Fruit fly (Drosophila melanogaster) whole organism, larva: Measurements from ENCODE around the gene CG3588.

Experiments
- noc ChIP-seq: fragments of 200-800 bp; sonication (Bioruptor generic); optimal IDR thresholded peaks from 3 replicates; lab custom pipeline; 2019; ENCODE audit warnings: missing biosample characterization, mild to moderate bottlenecking, missing genetic modification characterization, moderate library complexity

CG3588 gene

dm6 chrX:2919742-2920141, at the start of gene CG3588:
TSS of gene CG3588 (plus strand) at chrX:2919770.
- peak; percentile 62 for TF ChIP-seq noc (tag; lab: Kevin White, UChicago)

- no peak for TF ChIP-seq noc (tag; lab: Kevin White, UChicago)
These were observed 46.8 kb upstream of the CG3588 start, which contains the start of gene CG14416 for dm6 chrX:2872753-2873152. TSS of gene CG14416 (minus strand) at chrX:2872853.

- no peak for TF ChIP-seq noc (tag; lab: Kevin White, UChicago)
These were observed 43.1 kb upstream of the CG3588 start, which contains the start of gene CG14417 for dm6 chrX:2876433-2876832. TSS of gene CG14417 (minus strand) at chrX:2876533.

dm6 chrX:2877070-2877469, 42.5 kb upstream of the CG3588 start:
- TF ChIP-seq noc (tag; lab: Kevin White, UChicago): no peak

- TF ChIP-seq noc (tag; lab: Kevin White, UChicago): no peak
These were observed 38.9 kb upstream of the CG3588 start for dm6 chrX:2880660-2881059.

dm6 chrX:2882516-2882915, 37.1 kb upstream of the CG3588 start:
- TF ChIP-seq noc (tag; lab: Kevin White, UChicago): no peak

- TF ChIP-seq noc (tag; lab: Kevin White, UChicago): no peak
These were observed 36.0 kb upstream of the CG3588 start, which contains the start of gene CG14418 for dm6 chrX:2883561-2883960. TSS of gene CG14418 (minus strand) at chrX:2883661.

- TF ChIP-seq noc (tag; lab: Kevin White, UChicago): no peak
These were observed 33.8 kb upstream of the CG3588 start, which contains the start of gene CG14419 for dm6 chrX:2885814-2886213. TSS of gene CG14419 (minus strand) at chrX:2885914.

dm6 chrX:2888211-2888610, 31.4 kb upstream of the CG3588 start:
- no peak for TF ChIP-seq noc (tag; lab: Kevin White, UChicago)

- TF ChIP-seq noc (tag; lab: Kevin White, UChicago): no peak
These were observed 29.1 kb upstream of the CG3588 start, which contains the start of gene CG3526 for dm6 chrX:2890468-2890867. TSS of gene CG3526 (plus strand) at chrX:2890768.

dm6 chrX:2907105-2907694, 12.4 kb upstream of the CG3588 start:
- no peak for TF ChIP-seq noc (tag; lab: Kevin White, UChicago)

dm6 chrX:2912581-2912980, 7.0 kb upstream of the CG3588 start:
- no peak for TF ChIP-seq noc (tag; lab: Kevin White, UChicago)

- no peak for TF ChIP-seq noc (tag; lab: Kevin White, UChicago)
These were observed 5.5 kb upstream of the CG3588 start for dm6 chrX:2914091-2914490.

- no peak for TF ChIP-seq noc (tag; lab: Kevin White, UChicago)
These were observed 4.5 kb upstream of the CG3588 start for dm6 chrX:2915108-2915507.

- TF ChIP-seq noc (tag; lab: Kevin White, UChicago): no peak
These were observed 1.0 kb upstream of the CG3588 start for dm6 chrX:2918551-2918950.

dm6 chrX:2927158-2927557, 7.6 kb downstream of the CG3588 start, which contains the start of gene CG14424:
TSS of gene CG14424 (minus strand) at chrX:2927258.
- TF ChIP-seq noc (tag; lab: Kevin White, UChicago): no peak

dm6 chrX:2929496-2929895, 9.9 kb downstream of the CG3588 start, which contains the start of gene CG32793:
TSS of gene CG32793 (plus strand) at chrX:2929796.
- no peak for TF ChIP-seq noc (tag; lab: Kevin White, UChicago)
